Fruit fly (Drosophila melanogaster) whole organism, embryonic: ENCODE results near the gene CG2767.

ENCODE experiments used
- Atf-2 ChIP-seq: fragments of 200-800 bp; sonication (Bioruptor generic); optimal IDR thresholded peaks from 2 replicates; lab custom pipeline; 2016; ENCODE audit warnings: missing biosample characterization, missing genetic modification characterization
- Bdp1 ChIP-seq: fragments of 200-800 bp; sonication (Bioruptor generic); optimal IDR thresholded peaks from 3 replicates; lab custom pipeline; 2016; ENCODE audit warnings: missing biosample characterization, missing genetic modification characterization
- Bgb ChIP-seq: fragments of 200-800 bp; sonication (Bioruptor generic); IDR thresholded peaks from 2 replicates; pipeline ENCODE4 v1.3.6; 2022; ENCODE audit warnings: missing biosample characterization, missing genetic modification characterization; ENCODE audit not compliant: partially characterized antibody
- Blimp-1 ChIP-seq: fragments of 200-800 bp; sonication (Bioruptor generic); optimal IDR thresholded peaks from 3 replicates; lab custom pipeline; 2018; ENCODE audit warnings: missing biosample characterization, missing genetic modification characterization, mild to moderate bottlenecking, moderate library complexity, missing genetic modification reagents
- C15 ChIP-seq: fragments of 200-800 bp; sonication (Bioruptor generic); IDR thresholded peaks from 3 replicates; pipeline ENCODE4 v1.3.6; 2022; ENCODE audit warnings: missing biosample characterization, missing genetic modification characterization
- CG10543 ChIP-seq: fragments of 200-800 bp; sonication (Bioruptor generic); optimal IDR thresholded peaks from 3 replicates; lab custom pipeline; 2017; ENCODE audit warnings: missing biosample characterization, mild to moderate bottlenecking, missing genetic modification characterization, moderate library complexity
- CG11504 ChIP-seq: fragments of 200-800 bp; sonication (Bioruptor generic); optimal IDR thresholded peaks from 3 replicates; lab custom pipeline; 2019; ENCODE audit warnings: missing biosample characterization, mild to moderate bottlenecking, missing genetic modification characterization, moderate library complexity
- CG11560 ChIP-seq: fragments of 200-800 bp; sonication (Bioruptor generic); IDR thresholded peaks from 3 replicates; pipeline ENCODE4 v1.3.6; 2022; ENCODE audit warnings: missing biosample characterization, missing genetic modification characterization
- CG1233 ChIP-seq: fragments of 200-800 bp; sonication (Bioruptor generic); optimal IDR thresholded peaks from 4 replicates; lab custom pipeline; 2018; ENCODE audit warnings: missing biosample characterization, mild to moderate bottlenecking, missing genetic modification characterization
- CG12391 ChIP-seq: fragments of 200-800 bp; sonication (Bioruptor generic); optimal IDR thresholded peaks from 3 replicates; lab custom pipeline; 2018; ENCODE audit warnings: missing biosample characterization, mild to moderate bottlenecking, missing genetic modification characterization, moderate library complexity
- CG12659 ChIP-seq: fragments of 200-800 bp; sonication (Bioruptor generic); optimal IDR thresholded peaks from 3 replicates; lab custom pipeline; 2017; ENCODE audit warnings: mild to moderate bottlenecking, missing biosample characterization, missing genetic modification reagents, missing genetic modification characterization
- CG13624 ChIP-seq: fragments of 200-800 bp; sonication (Bioruptor generic); optimal IDR thresholded peaks from 2 replicates; lab custom pipeline; 2016; ENCODE audit warnings: missing biosample characterization, missing genetic modification characterization
- CG15269 ChIP-seq: fragments of 200-800 bp; sonication (Bioruptor generic); optimal IDR thresholded peaks from 2 replicates; lab custom pipeline; 2018; ENCODE audit warnings: missing biosample characterization, mild to moderate bottlenecking, missing genetic modification characterization, moderate library complexity
- CG15514 ChIP-seq: fragments of 200-800 bp; sonication (Bioruptor generic); optimal IDR thresholded peaks from 3 replicates; lab custom pipeline; 2017; ENCODE audit warnings: missing biosample characterization, missing genetic modification characterization, mild to moderate bottlenecking, moderate library complexity, missing genetic modification reagents
- CG15601 ChIP-seq: fragments of 200-800 bp; sonication (Bioruptor generic); optimal IDR thresholded peaks from 3 replicates; lab custom pipeline; 2019; ENCODE audit warnings: missing biosample characterization, mild to moderate bottlenecking, missing genetic modification characterization, moderate library complexity
- CG1602 ChIP-seq: fragments of 200-800 bp; sonication (Bioruptor generic); optimal IDR thresholded peaks from 3 replicates; lab custom pipeline; 2016; ENCODE audit warnings: missing biosample characterization, missing genetic modification characterization
- CG17385 ChIP-seq: fragments of 200-800 bp; sonication (Bioruptor generic); optimal IDR thresholded peaks from 3 replicates; lab custom pipeline; 2018; ENCODE audit warnings: missing biosample characterization, mild to moderate bottlenecking, missing genetic modification characterization
- CG18764 ChIP-seq: fragments of 200-800 bp; sonication (Bioruptor generic); optimal IDR thresholded peaks from 3 replicates; lab custom pipeline; 2016; ENCODE audit warnings: missing biosample characterization, missing genetic modification characterization
- CG2120 ChIP-seq: fragments of 200-800 bp; sonication (Bioruptor generic); optimal IDR thresholded peaks from 3 replicates; lab custom pipeline; 2016; ENCODE audit warnings: missing biosample characterization, missing genetic modification characterization
- CG2129 ChIP-seq: fragments of 200-800 bp; sonication (Bioruptor generic); IDR thresholded peaks from 2 replicates; pipeline ENCODE4 v1.3.6; 2022; ENCODE audit warnings: missing biosample characterization, missing genetic modification characterization; ENCODE audit not compliant: partially characterized antibody
- CG2712 ChIP-seq: fragments of 200-800 bp; optimal IDR thresholded peaks from 3 replicates; lab custom pipeline; 2019; ENCODE audit warnings: missing biosample characterization, mild to moderate bottlenecking, missing genetic modification characterization, moderate library complexity
- CG32772 ChIP-seq: fragments of 200-800 bp; sonication (Bioruptor generic); IDR thresholded peaks from 2 replicates; pipeline ENCODE4 v1.3.6; 2022; ENCODE audit warnings: missing biosample characterization, missing genetic modification characterization
- CG3407 ChIP-seq: fragments of 200-800 bp; sonication (Bioruptor generic); optimal IDR thresholded peaks from 2 replicates; lab custom pipeline; 2018; ENCODE audit warnings: missing biosample characterization, mild to moderate bottlenecking, missing genetic modification characterization
- CG3838 ChIP-seq: fragments of 200-800 bp; sonication (Bioruptor generic); optimal IDR thresholded peaks from 3 replicates; lab custom pipeline; 2016; ENCODE audit warnings: missing biosample characterization, missing genetic modification characterization
- CG3995 ChIP-seq: fragments of 200-800 bp; sonication (Bioruptor generic); optimal IDR thresholded peaks from 3 replicates; lab custom pipeline; 2016; ENCODE audit warnings: missing biosample characterization, missing genetic modification characterization
- CG6272 ChIP-seq: fragments of 200-800 bp; sonication (Bioruptor generic); IDR thresholded peaks from 2 replicates; pipeline ENCODE4 v1.3.6; 2022; ENCODE audit warnings: missing biosample characterization, missing genetic modification characterization
- CG7556 ChIP-seq: fragments of 200-800 bp; sonication (Bioruptor generic); optimal IDR thresholded peaks from 2 replicates; lab custom pipeline; 2017; ENCODE audit warnings: missing biosample characterization, mild to moderate bottlenecking, missing genetic modification characterization
- Dek ChIP-seq: fragments of 200-800 bp; sonication (Bioruptor generic); optimal IDR thresholded peaks from 3 replicates; lab custom pipeline; 2019; ENCODE audit warnings: missing biosample characterization, mild to moderate bottlenecking, missing genetic modification characterization, moderate library complexity
- Dp ChIP-seq: fragments of 200-800 bp; sonication (Bioruptor generic); optimal IDR thresholded peaks from 2 replicates; lab custom pipeline; 2018; ENCODE audit warnings: missing biosample characterization, mild to moderate bottlenecking, missing genetic modification characterization, moderate library complexity
- Fer2 ChIP-seq: fragments of 200-800 bp; sonication (Bioruptor generic); optimal IDR thresholded peaks from 2 replicates; lab custom pipeline; 2018; ENCODE audit warnings: missing biosample characterization, mild to moderate bottlenecking, missing genetic modification characterization, moderate library complexity
- HLH3B ChIP-seq: fragments of 200-800 bp; sonication (Bioruptor generic); IDR thresholded peaks from 2 replicates; pipeline ENCODE4 v1.3.6; 2022; ENCODE audit warnings: missing biosample characterization, missing genetic modification characterization
- Hr78 ChIP-seq, 2 experiments: fragments of 200-800 bp in 1 of 2; fragments of >200 bp in 1 of 2; sonication (Bioruptor generic) in 1 of 2; optimal IDR thresholded peaks; 2 replicates each; lab custom pipeline; 2017 to 2019; ENCODE audit warnings: missing biosample characterization in 2 of 2, missing genetic modification characterization in 2 of 2, mild to moderate bottlenecking in 1 of 2, moderate library complexity in 1 of 2
- Lhr ChIP-seq: fragments of 200-800 bp; sonication (Bioruptor generic); optimal IDR thresholded peaks from 3 replicates; lab custom pipeline; 2017; ENCODE audit warnings: mild to moderate bottlenecking, missing biosample characterization, missing genetic modification reagents, missing genetic modification characterization
- Med ChIP-seq: fragments of 200-800 bp; sonication (Bioruptor generic); peaks from one replicate; lab custom pipeline; 2016; ENCODE audit warnings: missing biosample characterization, missing genetic modification characterization, mild to moderate bottlenecking, inconsistent platforms, moderate library complexity
- PHDP ChIP-seq: fragments of 200-800 bp; sonication (Bioruptor generic); optimal IDR thresholded peaks from 3 replicates; lab custom pipeline; 2018; ENCODE audit warnings: missing biosample characterization, mild to moderate bottlenecking, missing genetic modification characterization, moderate library complexity
- Ravus ChIP-seq: fragments of 200-800 bp; sonication (Bioruptor generic); IDR thresholded peaks from 2 replicates; pipeline ENCODE4 v1.3.6; 2022; ENCODE audit warnings: missing biosample characterization, missing genetic modification characterization
- Tbp ChIP-seq: fragments of >200 bp; optimal IDR thresholded peaks from 2 replicates; lab custom pipeline; 2018; ENCODE audit warnings: missing biosample characterization, missing genetic modification characterization
- bigmax ChIP-seq: fragments of 200-800 bp; sonication (Bioruptor generic); optimal IDR thresholded peaks from 2 replicates; lab custom pipeline; 2018; ENCODE audit warnings: missing biosample characterization, mild to moderate bottlenecking, missing genetic modification characterization
- cas ChIP-seq: fragments of 200-800 bp; sonication (Bioruptor generic); IDR thresholded peaks from 2 replicates; pipeline ENCODE4 v1.3.6; 2022; ENCODE audit warnings: missing biosample characterization, missing genetic modification characterization
- chinmo ChIP-seq: fragments of 200-800 bp; sonication (Bioruptor generic); IDR thresholded peaks from 4 replicates; pipeline ENCODE4 v1.3.6; 2022; ENCODE audit warnings: missing biosample characterization, missing genetic modification characterization; ENCODE audit not compliant: partially characterized antibody
- chm ChIP-seq: fragments of 200-800 bp; sonication (Bioruptor generic); IDR thresholded peaks from 2 replicates; pipeline ENCODE4 v1.3.6; 2022; ENCODE audit warnings: missing biosample characterization, missing genetic modification characterization
- kay ChIP-seq: fragments of 200-800 bp; sonication (Bioruptor generic); optimal IDR thresholded peaks from 2 replicates; lab custom pipeline; 2016; ENCODE audit warnings: missing biosample characterization, missing genetic modification characterization
- ken ChIP-seq: fragments of 200-800 bp; sonication (Bioruptor generic); IDR thresholded peaks from 3 replicates; pipeline ENCODE4 v1.3.6; 2022; ENCODE audit warnings: missing biosample characterization, missing genetic modification characterization
- mam ChIP-seq: fragments of 200-800 bp; sonication (Bioruptor generic); optimal IDR thresholded peaks from 3 replicates; lab custom pipeline; 2016; ENCODE audit warnings: missing biosample characterization, missing genetic modification characterization
- org-1 ChIP-seq: fragments of 200-800 bp; sonication (Bioruptor generic); optimal IDR thresholded peaks from 2 replicates; lab custom pipeline; 2017; ENCODE audit warnings: missing biosample characterization, missing genetic modification characterization
- pzg ChIP-seq: fragments of 200-800 bp; sonication (Bioruptor generic); optimal IDR thresholded peaks from 3 replicates; lab custom pipeline; 2018; ENCODE audit warnings: missing biosample characterization, mild to moderate bottlenecking, missing genetic modification characterization, moderate library complexity
- sens ChIP-seq: fragments of 200-800 bp; sonication (Bioruptor generic); peaks from one replicate; lab custom pipeline; 2016; ENCODE audit warnings: missing biosample characterization, missing genetic modification characterization
- slou ChIP-seq: fragments of 200-800 bp; sonication (Bioruptor generic); optimal IDR thresholded peaks from 3 replicates; lab custom pipeline; 2016; ENCODE audit warnings: missing biosample characterization, missing genetic modification characterization
- zen2 ChIP-seq: fragments of 200-800 bp; sonication (Bioruptor generic); IDR thresholded peaks from 3 replicates; pipeline ENCODE4 v1.3.6; 2022; ENCODE audit warnings: missing biosample characterization, missing genetic modification characterization; ENCODE audit not compliant: partially characterized antibody

The CG2767 gene

DNA sequence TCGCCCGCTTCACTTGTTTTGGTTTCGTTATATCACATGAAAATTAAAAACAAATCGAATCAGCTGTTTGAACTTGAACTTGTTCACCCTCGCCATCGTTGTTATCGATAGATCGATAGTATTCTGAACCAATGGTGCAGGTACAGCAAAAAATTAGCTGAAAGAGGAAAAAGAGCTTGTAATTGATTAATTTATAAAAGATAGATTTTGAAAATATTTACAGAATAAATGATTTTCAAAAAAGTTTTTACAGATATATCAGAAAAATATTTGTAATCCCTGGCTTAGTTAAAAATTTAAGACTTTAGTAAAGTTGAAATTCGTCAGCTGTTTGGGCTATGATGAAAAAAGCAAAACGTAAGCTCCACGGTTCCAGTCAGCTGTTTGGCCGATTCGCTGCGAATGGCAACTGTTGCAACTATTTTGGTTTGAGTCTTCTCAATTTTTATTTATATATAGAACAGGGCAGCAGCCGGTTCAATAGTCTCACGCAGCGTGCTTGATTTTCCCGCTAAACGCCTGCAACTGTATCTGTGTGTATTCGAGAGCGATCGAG lies 25.1 kb upstream of the CG2767 start, which contains the start of the genes CG11035 and unc-45 (continued):
- TF ChIP-seq CG1233 (peak; percentile 15), C15 (no peak), CG11560 (no peak), CG3838 (GFP tag; lab: Kevin White, UChicago) (peak; percentile 41), CG32772 (GFP tag; lab: Robert Waterston, UW) (peak; percentile 39), CG15601 (peak; percentile 32), pzg (GFP tag; lab: Kevin White, UChicago) (peak; percentile 57), zen2 (GFP tag; lab: Robert Waterston, UW) (no peak; the same call in 2 of the 3 replicates), CG2129 (GFP tag; lab: Robert Waterston, UW) (peak; percentile 45; the same call in 1 of the 2 replicates), Bdp1 (no peak), Bgb (peak; percentile 68), cas (GFP tag; lab: Robert Waterston, UW) (peak; percentile 50; the same call in 1 of the 2 replicates), CG15514 (GFP tag; lab: Kevin White, UChicago) (peak; percentile 99), CG2712 (tag; lab: Kevin White, UChicago) (peak; percentile 64), CG6272 (GFP tag; lab: Robert Waterston, UW) (0 out of 2 replicates have a peak, but pooled peaks have one; percentile 12), CG7556 (GFP tag; lab: Kevin White, UChicago) (peak; percentile 7), bigmax (GFP tag; lab: Kevin White, UChicago) (no peak), chinmo (GFP tag; lab: Robert Waterston, UW) (0 out of 4 replicates have a peak, but pooled peaks have one; percentile 75), CG3407 (no peak), CG12391 (tag; lab: Kevin White, UChicago) (peak; percentile 70), Blimp-1 (peak; percentile 43), CG13624 (GFP tag; lab: Kevin White, UChicago) (peak; percentile 36), org-1 (GFP tag; lab: Kevin White, UChicago) (no peak), CG10543 (GFP tag; lab: Kevin White, UChicago) (peak; percentile 63), slou (GFP tag; lab: Kevin White, UChicago) (no peak), CG15269 (tag; lab: Kevin White, UChicago) (peak; percentile 22), sens (GFP tag; lab: Kevin White, UChicago) (peak; percentile 87), chm (no peak), CG17385 (GFP tag; lab: Kevin White, UChicago) (peak; percentile 34), HLH3B (GFP tag; lab: Robert Waterston, UW) (0 out of 2 replicates have a peak, but pooled peaks have one; percentile 23), CG11504 (tag; lab: Kevin White, UChicago) (peak; percentile 61), Dp (peak; percentile 27), PHDP (tag; lab: Kevin White, UChicago) (peak; percentile 44), Hr78 (GFP tag; optimal IDR thresholded peaks at IDR 0.05; lab: Kevin White, UChicago) (peak in 1 of 2 experiments; percentile 86), mam (GFP tag; lab: Kevin White, UChicago) (peak; percentile 78), ken (GFP tag; lab: Robert Waterston, UW) (no peak), kay (GFP tag; lab: Kevin White, UChicago) (peak; percentile 70), Atf-2 (GFP tag; lab: Kevin White, UChicago) (no peak), CG12659 (peak; percentile 63), Lhr (peak; percentile 35), Ravus (GFP tag; lab: Robert Waterston, UW) (no peak), CG18764 (peak; percentile 26), Tbp (GFP tag; lab: Kevin White, UChicago) (no peak), Fer2 (tag; lab: Kevin White, UChicago) (peak; percentile 38), CG3995 (GFP tag; lab: Kevin White, UChicago) (peak; percentile 19), CG2120 (GFP tag; lab: Kevin White, UChicago) (peak; percentile 59), Med (GFP tag; lab: Kevin White, UChicago) (peak; percentile 50), CG1602 (GFP tag; lab: Kevin White, UChicago) (peak; percentile 10), Dek (tag; lab: Kevin White, UChicago) (peak; percentile 22)
